Worm (Caenorhabditis elegans) whole organism, L4 larva: ENCODE results near the gene rgs-5.

Experiments
- D1046.2 ChIP-seq: fragments of 200-800 bp; sonication (Bioruptor generic); IDR thresholded peaks from 2 replicates; pipeline ENCODE4 v1.3.6; 2022; ENCODE audit warnings: missing genetic modification characterization, missing compliant biosample characterization
- F10B5.3 ChIP-seq: sonication (generic microtip); optimal IDR thresholded peaks from 2 replicates; lab custom pipeline; 2016; ENCODE audit warnings: mild to moderate bottlenecking, missing genetic modification characterization, missing compliant biosample characterization
- F44E2.7 ChIP-seq: fragments of 200-800 bp; sonication (Bioruptor generic); IDR thresholded peaks from 2 replicates; pipeline ENCODE4 v2.1.2; 2022; ENCODE audit warnings: missing genetic modification characterization, missing compliant biosample characterization
- R02D3.7 ChIP-seq: fragments of 150-350 bp; sonication (generic microtip); optimal IDR thresholded peaks from 3 replicates; lab custom pipeline; 2014; ENCODE audit warnings: missing biosample characterization, missing genetic modification characterization
- T20F7.1 ChIP-seq: fragments of 200-800 bp; sonication (Bioruptor generic); optimal IDR thresholded peaks from 2 replicates; lab custom pipeline; 2018; ENCODE audit warnings: mild to moderate bottlenecking, missing genetic modification characterization, missing compliant biosample characterization
- T26A8.4 ChIP-seq: fragments of 200-800 bp; sonication (Bioruptor generic); IDR thresholded peaks from 2 replicates; pipeline ENCODE4 v1.3.6; 2022; ENCODE audit warnings: missing genetic modification characterization, missing compliant biosample characterization
- Y105C5A.15 ChIP-seq: fragments of 200-800 bp; sonication (Bioruptor generic); IDR thresholded peaks from 2 replicates; pipeline ENCODE4 v1.3.6; 2022; ENCODE audit warnings: missing genetic modification characterization, missing compliant biosample characterization
- Y5F2A.4 ChIP-seq: fragments of 200-800 bp; sonication (Bioruptor generic); optimal IDR thresholded peaks from 2 replicates; lab custom pipeline; 2018; ENCODE audit warnings: mild to moderate bottlenecking, missing genetic modification characterization, missing compliant biosample characterization
- Y75B8A.6 ChIP-seq: fragments of 200-800 bp; sonication (Bioruptor generic); IDR thresholded peaks from 2 replicates; pipeline ENCODE4 v1.3.6; 2022; ENCODE audit warnings: missing genetic modification reagents, missing genetic modification characterization, missing compliant biosample characterization
- ZK546.5 ChIP-seq, 2 experiments: sonication (generic microtip); optimal IDR thresholded peaks; 2 replicates each; lab custom pipeline; 2017; ENCODE audit warnings: missing biosample characterization in 2 of 2, missing genetic modification characterization in 2 of 2
- aly-2 ChIP-seq: sonication (generic microtip); optimal IDR thresholded peaks from 2 replicates; lab custom pipeline; 2018; ENCODE audit warnings: missing biosample characterization, missing genetic modification characterization
- ceh-20 ChIP-seq: fragments of 200-800 bp; sonication (Bioruptor generic); IDR thresholded peaks from 2 replicates; pipeline ENCODE4 v1.3.6; 2022; ENCODE audit warnings: missing genetic modification reagents, missing genetic modification characterization, missing compliant biosample characterization
- ceh-32 ChIP-seq: sonication (generic microtip); optimal IDR thresholded peaks from 2 replicates; lab custom pipeline; 2016; ENCODE audit warnings: mild to moderate bottlenecking, missing genetic modification characterization, missing compliant biosample characterization; ENCODE audit not compliant: poor library complexity
- ceh-44 ChIP-seq: fragments of 200-800 bp; sonication (Bioruptor generic); IDR thresholded peaks from 2 replicates; pipeline ENCODE4 v1.3.6; 2022; ENCODE audit warnings: missing genetic modification reagents, missing genetic modification characterization, missing compliant biosample characterization
- ceh-82 ChIP-seq: sonication (generic microtip); optimal IDR thresholded peaks from 2 replicates; lab custom pipeline; 2017; ENCODE audit warnings: missing biosample characterization, missing genetic modification characterization
- daf-12 ChIP-seq: fragments of 150-350 bp; optimal IDR thresholded peaks from 2 replicates; lab custom pipeline; 2014; ENCODE audit warnings: missing biosample characterization, missing genetic modification reagents, missing genetic modification characterization
- daf-16 ChIP-seq, 3 experiments: sonication (generic microtip); optimal IDR thresholded peaks; 2 replicates each; lab custom pipeline; 2016 to 2017; ENCODE audit warnings: missing genetic modification characterization in 3 of 3, missing genetic modification reagents in 3 of 3, mild to moderate bottlenecking in 2 of 3, missing compliant biosample characterization in 2 of 3, missing biosample characterization in 1 of 3, moderate library complexity in 1 of 3
- daf-8 ChIP-seq: fragments of 200-800 bp; sonication (Bioruptor generic); IDR thresholded peaks from 2 replicates; pipeline ENCODE4 v1.3.6; 2022; ENCODE audit warnings: missing genetic modification characterization, missing compliant biosample characterization
- egl-43 ChIP-seq: fragments of 200-800 bp; sonication (Bioruptor generic); IDR thresholded peaks from 2 replicates; pipeline ENCODE4 v1.3.6; 2022; ENCODE audit warnings: missing genetic modification reagents, missing genetic modification characterization, missing compliant biosample characterization
- fos-1 ChIP-seq: fragments of 150-350 bp; optimal IDR thresholded peaks from 2 replicates; lab custom pipeline; 2014; ENCODE audit warnings: missing biosample characterization, missing genetic modification characterization
- hlh-11 ChIP-seq: fragments of 200-800 bp; sonication (Bioruptor generic); optimal IDR thresholded peaks from 2 replicates; lab custom pipeline; 2018; ENCODE audit warnings: mild to moderate bottlenecking, missing genetic modification characterization, missing compliant biosample characterization
- jun-1 ChIP-seq: fragments of 150-350 bp; optimal IDR thresholded peaks from 2 replicates; lab custom pipeline; 2014; ENCODE audit warnings: missing biosample characterization, missing genetic modification reagents, missing genetic modification characterization
- lim-7 ChIP-seq: fragments of 200-800 bp; sonication (Bioruptor generic); IDR thresholded peaks from 2 replicates; pipeline ENCODE4 v1.3.6; 2022; ENCODE audit warnings: missing genetic modification characterization, missing compliant biosample characterization
- lin-1 ChIP-seq: fragments of 200-800 bp; sonication (Bioruptor generic); IDR thresholded peaks from 2 replicates; pipeline ENCODE4 v1.3.6; 2022; ENCODE audit warnings: missing genetic modification reagents, missing genetic modification characterization, missing compliant biosample characterization
- lin-15B ChIP-seq: fragments of 150-350 bp; sonication (generic microtip); optimal IDR thresholded peaks from 3 replicates; lab custom pipeline; 2014; ENCODE audit warnings: missing biosample characterization, missing genetic modification characterization
- lin-29 ChIP-seq: fragments of 200-800 bp; sonication (Bioruptor generic); IDR thresholded peaks from 2 replicates; pipeline ENCODE4 v1.3.6; 2022; ENCODE audit warnings: missing genetic modification reagents, missing genetic modification characterization, missing compliant biosample characterization
- lin-39 ChIP-seq: fragments of 150-350 bp; optimal IDR thresholded peaks from 2 replicates; lab custom pipeline; 2014; ENCODE audit warnings: missing biosample characterization, missing genetic modification reagents, missing genetic modification characterization
- mdt-29 ChIP-seq: fragments of 200-800 bp; sonication (Bioruptor generic); IDR thresholded peaks from 2 replicates; pipeline ENCODE4 v1.3.6; 2022; ENCODE audit warnings: missing genetic modification reagents, missing genetic modification characterization, missing compliant biosample characterization
- mep-1 ChIP-seq: fragments of 150-350 bp; sonication (generic microtip); optimal IDR thresholded peaks from 3 replicates; lab custom pipeline; 2014; ENCODE audit warnings: missing biosample characterization, missing genetic modification characterization
- mes-2 ChIP-seq: sonication (generic microtip); optimal IDR thresholded peaks from 2 replicates; lab custom pipeline; 2016; ENCODE audit warnings: missing genotype, mild to moderate bottlenecking, missing genetic modification characterization, missing compliant biosample characterization; ENCODE audit not compliant: poor library complexity, severe bottlenecking
- mxl-2 ChIP-seq: fragments of 200-800 bp; sonication (Bioruptor generic); conservative IDR thresholded peaks from 2 replicates; pipeline ENCODE4 v1.3.6; 2022; ENCODE audit warnings: missing genetic modification reagents, missing genetic modification characterization, missing compliant biosample characterization
- nhr-10 ChIP-seq: fragments of 150-350 bp; optimal IDR thresholded peaks from 2 replicates; lab custom pipeline; 2014; ENCODE audit warnings: missing biosample characterization, missing genetic modification characterization
- nhr-102 ChIP-seq: sonication (generic microtip); optimal IDR thresholded peaks from 2 replicates; lab custom pipeline; 2016; ENCODE audit warnings: mild to moderate bottlenecking, missing genetic modification characterization, moderate library complexity, missing compliant biosample characterization
- nhr-237 ChIP-seq: sonication (generic microtip); optimal IDR thresholded peaks from 2 replicates; lab custom pipeline; 2017; ENCODE audit warnings: missing biosample characterization, missing genetic modification characterization
- nhr-25 ChIP-seq: sonication (generic microtip); optimal IDR thresholded peaks from 2 replicates; lab custom pipeline; 2017; ENCODE audit warnings: missing genetic modification characterization, mild to moderate bottlenecking, missing compliant biosample characterization, antibody characterized with exemption, moderate library complexity, borderline replicate concordance; ENCODE audit not compliant: insufficient read depth
- nhr-28 ChIP-seq: fragments of 150-350 bp; optimal IDR thresholded peaks from 2 replicates; lab custom pipeline; 2014; ENCODE audit warnings: missing biosample characterization, missing genetic modification characterization
- nhr-42 ChIP-seq: fragments of 200-800 bp; sonication (Bioruptor generic); IDR thresholded peaks from 2 replicates; pipeline ENCODE4 v1.3.6; 2022; ENCODE audit warnings: missing genetic modification characterization, missing compliant biosample characterization
- nhr-48 ChIP-seq: sonication (generic microtip); optimal IDR thresholded peaks from 2 replicates; lab custom pipeline; 2016; ENCODE audit warnings: mild to moderate bottlenecking, missing genetic modification characterization, missing compliant biosample characterization
- nhr-77 ChIP-seq: fragments of 150-350 bp; optimal IDR thresholded peaks from 2 replicates; lab custom pipeline; 2014; ENCODE audit warnings: missing biosample characterization, missing genetic modification characterization
- php-3 ChIP-seq: fragments of 200-800 bp; sonication (Bioruptor generic); IDR thresholded peaks from 2 replicates; pipeline ENCODE4 v1.3.6; 2022; ENCODE audit warnings: missing genetic modification reagents, missing genetic modification characterization, missing compliant biosample characterization
- sdz-12 ChIP-seq: fragments of 200-800 bp; sonication (Bioruptor generic); optimal IDR thresholded peaks from 2 replicates; lab custom pipeline; 2018; ENCODE audit warnings: mild to moderate bottlenecking, missing genetic modification characterization, missing compliant biosample characterization
- set-16 ChIP-seq: fragments of 200-800 bp; sonication (Bioruptor generic); IDR thresholded peaks from 2 replicates; pipeline ENCODE4 v1.3.6; 2022; ENCODE audit warnings: missing genetic modification reagents, missing genetic modification characterization, missing compliant biosample characterization
- skn-1 ChIP-seq: fragments of 150-350 bp; optimal IDR thresholded peaks from 2 replicates; lab custom pipeline; 2014; ENCODE audit warnings: missing biosample characterization, missing genetic modification characterization
- snpc-4 ChIP-seq: fragments of 150-350 bp; optimal IDR thresholded peaks from 2 replicates; lab custom pipeline; 2014; ENCODE audit warnings: missing biosample characterization, missing genetic modification characterization
- spr-3 ChIP-seq: fragments of 200-800 bp; sonication (Bioruptor generic); optimal IDR thresholded peaks from 2 replicates; lab custom pipeline; 2018; ENCODE audit warnings: mild to moderate bottlenecking, missing genetic modification characterization, missing compliant biosample characterization
- tag-97 ChIP-seq: fragments of 200-800 bp; sonication (Bioruptor generic); IDR thresholded peaks from 2 replicates; pipeline ENCODE4 v1.3.6; 2022; ENCODE audit warnings: missing genetic modification characterization, missing compliant biosample characterization
- unc-62 ChIP-seq, 3 experiments: fragments of 150-350 bp in 1 of 3; sonication (generic microtip); optimal IDR thresholded peaks in 2 of 3; peaks in 1 of 3; 1 replicate in 1 of 3; 2 replicates in 2 of 3; lab custom pipeline; 2014 to 2017; ENCODE audit warnings: missing biosample characterization in 3 of 3, missing genetic modification characterization in 3 of 3, missing genetic modification reagents in 3 of 3, missing genotype in 1 of 3
- vab-7 ChIP-seq: fragments of 200-800 bp; sonication (Bioruptor generic); IDR thresholded peaks from 2 replicates; pipeline ENCODE4 v1.3.6; 2022; ENCODE audit warnings: missing genetic modification reagents, missing genetic modification characterization, missing compliant biosample characterization
- zag-1 ChIP-seq: fragments of 150-350 bp; optimal IDR thresholded peaks from 2 replicates; lab custom pipeline; 2014; ENCODE audit warnings: missing biosample characterization, missing genetic modification characterization
- zip-2 ChIP-seq: fragments of 150-350 bp; optimal IDR thresholded peaks from 2 replicates; lab custom pipeline; 2014; ENCODE audit warnings: missing biosample characterization, missing genetic modification characterization
- ztf-7 ChIP-seq: fragments of 150-350 bp; optimal IDR thresholded peaks from 2 replicates; lab custom pipeline; 2014; ENCODE audit warnings: missing biosample characterization, missing genetic modification characterization

The rgs-5 gene

DNA sequence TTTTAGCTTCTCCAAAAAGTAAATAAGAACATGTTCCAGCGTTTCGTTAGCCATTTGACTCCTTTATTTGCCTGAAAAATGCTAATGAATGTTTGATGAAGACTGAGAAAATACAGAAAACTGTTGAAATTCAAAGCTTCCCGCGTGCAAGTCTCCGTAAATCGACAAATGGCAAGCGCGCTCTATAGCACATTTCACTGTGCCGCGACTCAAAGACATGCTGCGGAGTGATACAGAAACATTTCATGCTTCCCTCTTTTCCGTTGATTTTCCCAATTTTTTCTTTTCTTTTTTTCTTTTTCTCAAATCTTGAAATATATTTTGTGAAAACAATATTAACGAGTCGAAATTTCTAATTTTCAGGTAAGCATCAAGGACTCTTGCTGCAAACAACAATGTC lies 19.4 kb upstream of the rgs-5 start, which contains the start of the genes ska-3 and rps-12:
Gene ska-3 (minus strand): TSS at position 71 of the 400 bp plus-strand sequence.
Gene rps-12 (plus strand): TSS at position 364 of the 400 bp plus-strand sequence.
- peak; percentile 64 for TF ChIP-seq php-3 (GFP tag; lab: Robert Waterston, UW)
- peak; percentile 48 for TF ChIP-seq Y5F2A.4 (GFP tag; lab: Kevin White, UChicago)
- TF ChIP-seq jun-1 (tag; lab: Kevin White, UChicago), result peak; percentile 94
- TF ChIP-seq nhr-48 (tag; lab: Kevin White, UChicago), result peak; percentile 84
- no peak for TF ChIP-seq F44E2.7
- peak; percentile 88 for TF ChIP-seq zip-2 (tag; lab: Kevin White, UChicago)
- TF ChIP-seq T20F7.1, result no peak
- TF ChIP-seq vab-7 (GFP tag; lab: Robert Waterston, UW), result peak; percentile 88
- peak; percentile 65 for TF ChIP-seq nhr-10 (tag; lab: Kevin White, UChicago)
- TF ChIP-seq lim-7 (GFP tag; lab: Robert Waterston, UW), result 0 out of 2 replicates have a peak, but pooled peaks have one; percentile 4
- TF ChIP-seq lin-1 (GFP tag; lab: Robert Waterston, UW), result peak; percentile 78
- peak; percentile 97 for TF ChIP-seq nhr-28 (tag; lab: Kevin White, UChicago)
- TF ChIP-seq zag-1, result peak; percentile 86
- TF ChIP-seq ztf-7, result peak; percentile 93
- TF ChIP-seq lin-39 (tag; lab: Kevin White, UChicago), result no peak
- TF ChIP-seq daf-16 (GFP tag; optimal IDR thresholded peaks at IDR 0.05; lab: Kevin White, UChicago), result peak in 1 of 2 experiments; percentile 80
- TF ChIP-seq daf-16 (tag; optimal IDR thresholded peaks at IDR 0.05; lab: Kevin White, UChicago), result peak; percentile 91
- peak; percentile 98 for TF ChIP-seq mes-2 (tag; lab: Kevin White, UChicago)
- TF ChIP-seq daf-8 (GFP tag; lab: Robert Waterston, UW), result no peak
- TF ChIP-seq aly-2 (tag; lab: Kevin White, UChicago), result no peak
- peak; percentile 58 for TF ChIP-seq snpc-4
- TF ChIP-seq mxl-2, result peak; percentile 69
- TF ChIP-seq ceh-32 (tag; lab: Kevin White, UChicago), result peak; percentile 73
- peak; percentile 11 for TF ChIP-seq sdz-12 (GFP tag; lab: Kevin White, UChicago)
- TF ChIP-seq set-16, result peak; percentile 23; the same call in 1 of the 2 replicates
- TF ChIP-seq nhr-102 (tag; lab: Kevin White, UChicago), result peak; percentile 96
- no peak for TF ChIP-seq ceh-82
- peak; percentile 89 for TF ChIP-seq lin-29 (GFP tag; lab: Robert Waterston, UW)
- TF ChIP-seq egl-43 (GFP tag; lab: Robert Waterston, UW), result peak; percentile 89
- TF ChIP-seq unc-62 (GFP tag; optimal IDR thresholded peaks at IDR 0.05 in 1 of 2; lab: Kevin White, UChicago), result peak in 1 of 2 experiments; percentile 100
- no peak for TF ChIP-seq unc-62 (tag; optimal IDR thresholded peaks at IDR 0.05; lab: Kevin White, UChicago)
- peak; percentile 97 for TF ChIP-seq nhr-25 (tag; lab: Kevin White, UChicago)
- peak; percentile 88 for TF ChIP-seq Y75B8A.6 (GFP tag; lab: Robert Waterston, UW)
- TF ChIP-seq mep-1 (tag; lab: Kevin White, UChicago), result peak; percentile 99
- no peak for TF ChIP-seq daf-12 (tag; lab: Kevin White, UChicago)
- TF ChIP-seq R02D3.7, result peak; percentile 98
- peak; percentile 96 for TF ChIP-seq nhr-42 (GFP tag; lab: Robert Waterston, UW)
- TF ChIP-seq hlh-11 (tag; lab: Kevin White, UChicago), result peak; percentile 95
- TF ChIP-seq ceh-44 (GFP tag; lab: Robert Waterston, UW), result no peak
- peak; percentile 97 for TF ChIP-seq lin-15B
- TF ChIP-seq tag-97, result no peak
- peak; percentile 67 for TF ChIP-seq nhr-237 (tag; lab: Kevin White, UChicago)
- TF ChIP-seq T26A8.4 (GFP tag; lab: Robert Waterston, UW), result peak; percentile 97
- TF ChIP-seq spr-3 (GFP tag; lab: Kevin White, UChicago), result peak; percentile 94
- no peak for TF ChIP-seq Y105C5A.15 (GFP tag; lab: Robert Waterston, UW)
- TF ChIP-seq D1046.2 (GFP tag; lab: Robert Waterston, UW), result peak; percentile 94
- TF ChIP-seq fos-1 (tag; lab: Kevin White, UChicago), result peak; percentile 55
- TF ChIP-seq nhr-77 (tag; lab: Kevin White, UChicago), result peak; percentile 99
- TF ChIP-seq skn-1 (tag; lab: Kevin White, UChicago), result no peak
- peak; percentile 90 for TF ChIP-seq mdt-29 (GFP tag; lab: Robert Waterston, UW)
- peak in 1 of 2 experiments; percentile 87 for TF ChIP-seq ZK546.5 (tag; optimal IDR thresholded peaks at IDR 0.05; lab: Kevin White, UChicago)
- TF ChIP-seq ceh-20 (GFP tag; lab: Robert Waterston, UW), result peak; percentile 98
- peak; percentile 72 for TF ChIP-seq F10B5.3
